Worm (Caenorhabditis elegans): ENCODE measurements around the gene dcar-1.

The dcar-1 gene

ce11 chrV:17935857-17936256 is 25.7 kb downstream of the dcar-1 start (continued):
- no peak for TF ChIP-seq ztf-16 (tag; optimal IDR thresholded peaks at IDR 0.05)
- no peak for TF ChIP-seq elt-4 (tag; optimal IDR thresholded peaks at IDR 0.05)

ce11 chrV:17938978-17939377 is 28.9 kb downstream of the dcar-1 start:
- TF ChIP-seq pag-3 (tag; optimal IDR thresholded peaks at IDR 0.05; ENCODE audit: borderline replicate concordance) (no peak), hlh-30 (tag; optimal IDR thresholded peaks at IDR 0.05; ENCODE audit: insufficient read depth) (no peak), pha-2 (tag; optimal IDR thresholded peaks at IDR 0.05) (no peak), ceh-24 (tag; optimal IDR thresholded peaks at IDR 0.05) (no peak), lin-11 (tag; optimal IDR thresholded peaks at IDR 0.05) (no peak), ceh-45 (GFP tag; IDR thresholded peaks at IDR 0.05) (no peak), T23F11.4 (GFP tag; optimal IDR thresholded peaks at IDR 0.05) (no peak), fkh-6 (tag; optimal IDR thresholded peaks at IDR 0.05) (no peak), gmeb-2 (tag; optimal IDR thresholded peaks at IDR 0.05) (no peak)

- no peak for TF ChIP-seq elt-4 (tag; optimal IDR thresholded peaks at IDR 0.05)
- TF ChIP-seq F13H6.1 (tag; optimal IDR thresholded peaks at IDR 0.05): no peak
- no peak for TF ChIP-seq sdc-2 (tag; optimal IDR thresholded peaks at IDR 0.05)
- no peak for TF ChIP-seq ceh-2 (tag; optimal IDR thresholded peaks at IDR 0.05)
- no peak for TF ChIP-seq unc-55 (GFP tag; optimal IDR thresholded peaks at IDR 0.05)
These were observed 33.9 kb downstream of the dcar-1 start for ce11 chrV:17943877-17944472.

- TF ChIP-seq fkh-6 (tag; optimal IDR thresholded peaks at IDR 0.05) (no peak), hlh-8 (tag; optimal IDR thresholded peaks at IDR 0.05) (no peak), ceh-30 (tag; optimal IDR thresholded peaks at IDR 0.05) (no peak), che-1 (tag; optimal IDR thresholded peaks at IDR 0.05) (no peak), elt-2 (tag; optimal IDR thresholded peaks at IDR 0.05) (no peak), tbx-2 (tag; optimal IDR thresholded peaks at IDR 0.05) (no peak), unc-55 (GFP tag; optimal IDR thresholded peaks at IDR 0.05) (no peak), ztf-16 (tag; optimal IDR thresholded peaks at IDR 0.05) (no peak), ceh-45 (GFP tag; IDR thresholded peaks at IDR 0.05) (no peak), ceh-22 (tag; optimal IDR thresholded peaks at IDR 0.05) (no peak), pat-9 (tag; optimal IDR thresholded peaks at IDR 0.05) (no peak), mec-3 (tag; optimal IDR thresholded peaks at IDR 0.05; ENCODE audit: borderline replicate concordance) (no peak), rnt-1 (tag; optimal IDR thresholded peaks at IDR 0.05) (no peak), nfya-1 (tag; optimal IDR thresholded peaks at IDR 0.05) (no peak), unc-86 (tag; optimal IDR thresholded peaks at IDR 0.05) (no peak), zip-5 (tag; optimal IDR thresholded peaks at IDR 0.05) (no peak)
These were observed 34.8 kb downstream of the dcar-1 start for ce11 chrV:17944849-17945452.

- TF ChIP-seq unc-3 (GFP tag; conservative IDR thresholded peaks at IDR 0.05) (no peak), unc-3 (tag; optimal IDR thresholded peaks at IDR 0.05) (no peak), mec-3 (tag; optimal IDR thresholded peaks at IDR 0.05; ENCODE audit: borderline replicate concordance) (no peak), pha-2 (tag; optimal IDR thresholded peaks at IDR 0.05) (no peak), ets-4 (tag; optimal IDR thresholded peaks at IDR 0.05) (no peak), hlh-13 (GFP tag; optimal IDR thresholded peaks at IDR 0.05) (no peak), lin-11 (tag; optimal IDR thresholded peaks at IDR 0.05) (no peak), hlh-6 (tag; optimal IDR thresholded peaks at IDR 0.05) (no peak), ztf-16 (tag; optimal IDR thresholded peaks at IDR 0.05) (no peak), tbx-7 (tag; optimal IDR thresholded peaks at IDR 0.05) (no peak), pqm-1 (tag; optimal IDR thresholded peaks at IDR 0.05) (no peak), fax-1 (tag; optimal IDR thresholded peaks at IDR 0.05) (no peak), elt-2 (tag; optimal IDR thresholded peaks at IDR 0.05) (no peak), elt-4 (tag; optimal IDR thresholded peaks at IDR 0.05) (no peak), lim-6 (tag; optimal IDR thresholded peaks at IDR 0.05) (no peak), pag-3 (tag; optimal IDR thresholded peaks at IDR 0.05; ENCODE audit: borderline replicate concordance) (no peak), madf-2 (tag; optimal IDR thresholded peaks at IDR 0.05) (no peak)
These were observed 35.3 kb downstream of the dcar-1 start for ce11 chrV:17945460-17945859.
